Fruit fly (Drosophila melanogaster) whole organism, pupa: Measurements from ENCODE around the gene raptor.
A peak's percentile ranks its signal among the peaks of the same experiment; 100 is the strongest.

Source experiments
- CG10348 ChIP-seq: fragments of 200-800 bp; sonication (Bioruptor generic); IDR thresholded peaks from 2 replicates; pipeline ENCODE4 v1.3.6; 2022; ENCODE audit warnings: missing biosample characterization, missing genetic modification characterization
- CG12605 ChIP-seq: fragments of 200-800 bp; sonication (Bioruptor generic); IDR thresholded peaks from 2 replicates; pipeline ENCODE4 v1.3.6; 2022; ENCODE audit warnings: missing biosample characterization, missing genetic modification characterization
- CG13204 ChIP-seq: fragments of 200-800 bp; sonication (Bioruptor generic); optimal IDR thresholded peaks from 2 replicates; lab custom pipeline; 2018; ENCODE audit warnings: missing biosample characterization, mild to moderate bottlenecking, missing genetic modification characterization, moderate library complexity
- CG14655 ChIP-seq: fragments of 200-800 bp; sonication (Bioruptor generic); optimal IDR thresholded peaks from 3 replicates; lab custom pipeline; 2017; ENCODE audit warnings: mild to moderate bottlenecking, missing biosample characterization, missing genetic modification reagents, missing genetic modification characterization
- CG15710 ChIP-seq: fragments of 200-800 bp; sonication (Bioruptor generic); optimal IDR thresholded peaks from 2 replicates; lab custom pipeline; 2018; ENCODE audit warnings: missing biosample characterization, mild to moderate bottlenecking, missing genetic modification characterization, moderate library complexity
- CG17806 ChIP-seq: fragments of 200-800 bp; sonication (Bioruptor generic); optimal IDR thresholded peaks from 2 replicates; lab custom pipeline; 2018; ENCODE audit warnings: missing biosample characterization, mild to moderate bottlenecking, missing genetic modification characterization, moderate library complexity
- CG32121 ChIP-seq: fragments of 200-800 bp; sonication (Bioruptor generic); IDR thresholded peaks from 2 replicates; pipeline ENCODE4 v1.3.6; 2022; ENCODE audit warnings: missing biosample characterization, missing genetic modification characterization
- CG34367 ChIP-seq: fragments of 200-800 bp; sonication (Bioruptor generic); optimal IDR thresholded peaks from 2 replicates; lab custom pipeline; 2018; ENCODE audit warnings: missing biosample characterization, mild to moderate bottlenecking, missing genetic modification characterization
- CG4496 ChIP-seq: fragments of 200-800 bp; sonication (Bioruptor generic); IDR thresholded peaks from 3 replicates; pipeline ENCODE4 v1.3.6; 2022; ENCODE audit warnings: missing biosample characterization, missing genetic modification characterization
- CG8159 ChIP-seq: fragments of 200-800 bp; sonication (Bioruptor generic); optimal IDR thresholded peaks from 3 replicates; lab custom pipeline; 2018; ENCODE audit warnings: missing biosample characterization, mild to moderate bottlenecking, missing genetic modification characterization, moderate library complexity
- CG8301 ChIP-seq: fragments of 200-800 bp; sonication (Bioruptor generic); optimal IDR thresholded peaks from 2 replicates; lab custom pipeline; 2018; ENCODE audit warnings: missing biosample characterization, mild to moderate bottlenecking, missing genetic modification characterization
- CG9948 ChIP-seq: fragments of 200-800 bp; sonication (Bioruptor generic); optimal IDR thresholded peaks from 2 replicates; lab custom pipeline; 2018; ENCODE audit warnings: missing biosample characterization, mild to moderate bottlenecking, missing genetic modification characterization, moderate library complexity
- D1 ChIP-seq: fragments of 200-800 bp; sonication (Bioruptor generic); optimal IDR thresholded peaks from 2 replicates; lab custom pipeline; 2018; ENCODE audit warnings: missing biosample characterization, mild to moderate bottlenecking, missing genetic modification characterization, moderate library complexity
- EcR ChIP-seq: fragments of 200-800 bp; sonication (Bioruptor generic); optimal IDR thresholded peaks from 3 replicates; lab custom pipeline; 2019; ENCODE audit warnings: missing biosample characterization, missing genetic modification characterization, mild to moderate bottlenecking, moderate library complexity, missing genetic modification reagents
- Ets98B ChIP-seq: fragments of 200-800 bp; sonication (Bioruptor generic); IDR thresholded peaks from 2 replicates; pipeline ENCODE4 v1.3.6; 2022; ENCODE audit warnings: missing biosample characterization, missing genetic modification characterization
- Pif1A ChIP-seq: fragments of 200-800 bp; sonication (Bioruptor generic); optimal IDR thresholded peaks from 3 replicates; lab custom pipeline; 2016; ENCODE audit warnings: missing biosample characterization, missing genetic modification characterization
- Pif1B ChIP-seq: fragments of 200-800 bp; sonication (Bioruptor generic); optimal IDR thresholded peaks from 3 replicates; lab custom pipeline; 2016; ENCODE audit warnings: missing biosample characterization, missing genetic modification characterization
- Snoo ChIP-seq: fragments of 200-800 bp; sonication (Bioruptor generic); optimal IDR thresholded peaks from 3 replicates; lab custom pipeline; 2017; ENCODE audit warnings: missing biosample characterization, mild to moderate bottlenecking, missing genetic modification characterization, inconsistent platforms
- fd96Ca ChIP-seq: fragments of 200-800 bp; sonication (Bioruptor generic); IDR thresholded peaks from 3 replicates; pipeline ENCODE4 v1.3.6; 2022; ENCODE audit warnings: missing biosample characterization, missing genetic modification characterization
- gl ChIP-seq: fragments of 200-800 bp; sonication (Bioruptor generic); optimal IDR thresholded peaks from 2 replicates; lab custom pipeline; 2018; ENCODE audit warnings: missing biosample characterization, mild to moderate bottlenecking, missing genetic modification characterization
- rn ChIP-seq: fragments of 200-800 bp; sonication (Bioruptor generic); IDR thresholded peaks from 2 replicates; pipeline ENCODE4 v1.3.6; 2022; ENCODE audit warnings: missing biosample characterization, missing genetic modification characterization

The raptor gene

dm6 chrX:6062160-6062559, 27.8 kb downstream of the raptor start:
- TF ChIP-seq EcR (peak; percentile 35), CG12605 (no peak)

- TF ChIP-seq CG8159 (tag; lab: Kevin White, UChicago) (peak; percentile 45), fd96Ca (peak; percentile 76; the same call in 2 of the 3 replicates), gl (tag; lab: Kevin White, UChicago) (no peak), CG9948 (peak; percentile 20), CG10348 (GFP tag; lab: Robert Waterston, UW) (no peak), Ets98B (peak; percentile 72), CG8301 (tag; lab: Kevin White, UChicago) (peak; percentile 64), rn (peak; percentile 77), Pif1B (GFP tag; lab: Kevin White, UChicago) (peak; percentile 71), EcR (no peak), CG15710 (tag; lab: Kevin White, UChicago) (peak; percentile 32), CG13204 (GFP tag; lab: Kevin White, UChicago) (no peak), CG4496 (GFP tag; lab: Robert Waterston, UW) (peak; percentile 84), Pif1A (GFP tag; lab: Kevin White, UChicago) (peak; percentile 78), CG17806 (tag; lab: Kevin White, UChicago) (peak; percentile 31), CG14655 (GFP tag; lab: Kevin White, UChicago) (peak; percentile 54), CG32121 (GFP tag; lab: Robert Waterston, UW) (peak; percentile 78; the same call in 1 of the 2 replicates), CG34367 (peak; percentile 14), Snoo (tag; lab: Kevin White, UChicago) (peak; percentile 83), D1 (tag; lab: Kevin White, UChicago) (no peak), CG12605 (0 out of 2 replicates have a peak, but pooled peaks have one; percentile 15)
These were observed 30.7 kb downstream of the raptor start for dm6 chrX:6059135-6059824.

- TF ChIP-seq CG12605 (no peak), CG14655 (GFP tag; lab: Kevin White, UChicago) (peak; percentile 49), CG8301 (tag; lab: Kevin White, UChicago) (peak; percentile 10), Pif1A (GFP tag; lab: Kevin White, UChicago) (peak; percentile 16), Ets98B (no peak), CG4496 (GFP tag; lab: Robert Waterston, UW) (peak; percentile 34; the same call in 1 of the 3 replicates), CG17806 (tag; lab: Kevin White, UChicago) (no peak), fd96Ca (no peak; the same call in 2 of the 3 replicates), CG34367 (no peak)
These were observed 36.0 kb downstream of the raptor start for dm6 chrX:6054031-6054430.

- TF ChIP-seq CG17806 (tag; lab: Kevin White, UChicago) (peak; percentile 0), fd96Ca (peak; percentile 43; the same call in 1 of the 3 replicates), CG14655 (GFP tag; lab: Kevin White, UChicago) (peak; percentile 68), D1 (tag; lab: Kevin White, UChicago) (no peak), CG8159 (tag; lab: Kevin White, UChicago) (peak; percentile 3), CG9948 (peak; percentile 19), gl (tag; lab: Kevin White, UChicago) (no peak), CG8301 (tag; lab: Kevin White, UChicago) (peak; percentile 60), CG32121 (GFP tag; lab: Robert Waterston, UW) (0 out of 2 replicates have a peak, but pooled peaks have one; percentile 18)
- TF ChIP-seq, all 21 proteins: peak for 7
These were observed 37.1 kb downstream of the raptor start for dm6 chrX:6052855-6053254.

dm6 chrX:6050935-6051656, 38.9 kb downstream of the raptor start:
- TF ChIP-seq CG32121 (GFP tag; lab: Robert Waterston, UW) (no peak), CG14655 (GFP tag; lab: Kevin White, UChicago) (peak; percentile 53), CG9948 (peak; percentile 11), rn (no peak), D1 (tag; lab: Kevin White, UChicago) (peak; percentile 21), Pif1B (GFP tag; lab: Kevin White, UChicago) (no peak), CG8301 (tag; lab: Kevin White, UChicago) (peak; percentile 9), CG15710 (tag; lab: Kevin White, UChicago) (no peak), Pif1A (GFP tag; lab: Kevin White, UChicago) (no peak), CG12605 (no peak), CG10348 (GFP tag; lab: Robert Waterston, UW) (no peak), Snoo (tag; lab: Kevin White, UChicago) (no peak), EcR (no peak), CG4496 (GFP tag; lab: Robert Waterston, UW) (peak; percentile 42; the same call in 1 of the 3 replicates), Ets98B (0 out of 2 replicates have a peak, but pooled peaks have one; percentile 8), CG34367 (no peak), CG17806 (tag; lab: Kevin White, UChicago) (peak; percentile 7), CG8159 (tag; lab: Kevin White, UChicago) (no peak), CG13204 (GFP tag; lab: Kevin White, UChicago) (peak; percentile 20), fd96Ca (no peak), gl (tag; lab: Kevin White, UChicago) (no peak)
